Fruit fly (Drosophila melanogaster): ENCODE results near the gene Tim8.

DNA sequence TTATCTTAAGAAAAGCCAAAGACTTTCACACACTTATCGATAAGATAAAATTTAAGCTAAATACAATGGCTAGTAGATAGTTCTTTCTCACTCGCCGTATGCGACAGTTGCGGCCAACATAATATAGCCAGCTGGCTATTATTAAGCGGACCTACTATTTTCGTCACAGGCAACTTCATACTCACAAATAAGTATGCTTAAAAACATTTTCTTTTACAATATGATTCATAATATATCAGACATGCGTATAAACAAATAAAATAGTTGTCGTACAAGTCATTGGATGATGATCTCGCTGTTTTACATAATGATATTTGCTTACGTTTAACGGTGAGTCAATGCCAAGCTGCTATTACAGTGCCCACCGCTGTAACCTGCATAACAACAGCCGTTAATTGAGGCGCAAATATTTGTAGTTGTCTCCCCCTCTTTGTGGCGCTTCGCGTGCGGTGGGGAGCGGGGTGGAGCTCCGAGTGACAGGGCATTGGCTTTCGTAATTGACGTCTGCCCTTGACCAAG lies 42.0 kb upstream of the Tim8 start:
- peak; percentile 76 for TF ChIP-seq CG15710 (tag; optimal IDR thresholded peaks at IDR 0.05)
- peak; percentile 67 for TF ChIP-seq Pif1B (GFP tag; optimal IDR thresholded peaks at IDR 0.05)
- TF ChIP-seq EcR (GFP tag; optimal IDR thresholded peaks at IDR 0.05), result peak; percentile 96
- peak; percentile 72 for TF ChIP-seq CG34367 (tag; optimal IDR thresholded peaks at IDR 0.05)
- peak; percentile 50; the same call in 1 of the 2 replicates for TF ChIP-seq rn (GFP tag; IDR thresholded peaks at IDR 0.05)
- peak; percentile 70 for TF ChIP-seq CG9948 (tag; optimal IDR thresholded peaks at IDR 0.05)
- no peak for TF ChIP-seq CG10348 (GFP tag; IDR thresholded peaks at IDR 0.05)
- no peak for TF ChIP-seq CG14655 (GFP tag; optimal IDR thresholded peaks at IDR 0.05)
- TF ChIP-seq fd96Ca (GFP tag; IDR thresholded peaks at IDR 0.05), result peak; percentile 76
- peak; percentile 52 for TF ChIP-seq Snoo (tag; optimal IDR thresholded peaks at IDR 0.05)
- peak; percentile 66 for TF ChIP-seq CG32121 (GFP tag; IDR thresholded peaks at IDR 0.05)
- peak; percentile 79 for TF ChIP-seq CG4496 (GFP tag; IDR thresholded peaks at IDR 0.05)
